Worm (Caenorhabditis elegans): Measurements from ENCODE around the gene sri-48.

DNA sequence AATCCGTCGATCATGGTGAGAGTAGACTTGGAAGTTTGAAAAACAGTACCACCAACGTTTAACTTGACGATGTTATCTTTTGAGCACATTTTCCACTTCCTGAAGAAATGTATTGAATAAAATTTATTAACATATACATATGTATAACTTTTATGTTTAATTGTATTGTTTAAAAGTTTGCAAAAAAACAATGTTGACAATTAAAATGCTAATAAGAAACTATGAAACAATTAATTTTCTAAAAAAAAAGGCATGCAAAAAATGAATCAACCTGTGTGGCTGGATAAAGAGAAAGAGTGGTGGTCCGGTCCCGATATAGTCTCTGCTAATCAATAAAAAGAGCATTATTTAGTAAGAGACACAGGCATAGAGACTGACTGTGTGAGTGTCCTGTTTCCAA is 33.6 kb upstream of the sri-48 start, which contains the start of gene C17F4.8:
- TF ChIP-seq ceh-44 (GFP tag; IDR thresholded peaks at IDR 0.05) (no peak), jun-1 (tag; optimal IDR thresholded peaks at IDR 0.05) (no peak), nhr-237 (tag; optimal IDR thresholded peaks at IDR 0.05) (no peak), daf-12 (tag; optimal IDR thresholded peaks at IDR 0.05) (no peak), sdz-12 (GFP tag; optimal IDR thresholded peaks at IDR 0.05) (no peak), F49E8.2 (tag; optimal IDR thresholded peaks at IDR 0.05; ENCODE audit: borderline replicate concordance) (no peak), snpc-4 (tag; optimal IDR thresholded peaks at IDR 0.05) (no peak), ZK337.2 (GFP tag; IDR thresholded peaks at IDR 0.05) (no peak)

Measured in whole organism, L4 larva.